Worm (Caenorhabditis elegans) whole organism, L4 larva: ENCODE results near the gene C32D5.12.

ENCODE experiments used
- F10B5.3 ChIP-seq: sonication (generic microtip); optimal IDR thresholded peaks from 2 replicates; lab custom pipeline; 2016; ENCODE audit warnings: mild to moderate bottlenecking, missing genetic modification characterization, missing compliant biosample characterization
- ZK337.2 ChIP-seq: fragments of 200-800 bp; sonication (Bioruptor generic); IDR thresholded peaks from 2 replicates; pipeline ENCODE4 v1.3.6; 2022; ENCODE audit warnings: missing genetic modification reagents, missing genetic modification characterization, missing compliant biosample characterization
- ZK546.5 ChIP-seq, 2 experiments: sonication (generic microtip); optimal IDR thresholded peaks; 2 replicates each; lab custom pipeline; 2017; ENCODE audit warnings: missing biosample characterization in 2 of 2, missing genetic modification characterization in 2 of 2
- aha-1 ChIP-seq: fragments of 150-350 bp; peaks from one replicate; lab custom pipeline; 2014; ENCODE audit warnings: missing biosample characterization, missing genetic modification characterization
- ama-1 ChIP-seq: fragments of 150-350 bp; optimal IDR thresholded peaks from 2 replicates; lab custom pipeline; 2014; ENCODE audit warnings: inconsistent platforms, mixed read lengths
- ceh-20 ChIP-seq: fragments of 200-800 bp; sonication (Bioruptor generic); IDR thresholded peaks from 2 replicates; pipeline ENCODE4 v1.3.6; 2022; ENCODE audit warnings: missing genetic modification reagents, missing genetic modification characterization, missing compliant biosample characterization
- ceh-32 ChIP-seq: sonication (generic microtip); optimal IDR thresholded peaks from 2 replicates; lab custom pipeline; 2016; ENCODE audit warnings: mild to moderate bottlenecking, missing genetic modification characterization, missing compliant biosample characterization; ENCODE audit not compliant: poor library complexity
- ceh-62 ChIP-seq: sonication (generic microtip); optimal IDR thresholded peaks from 2 replicates; lab custom pipeline; 2017; ENCODE audit warnings: missing biosample characterization, missing genetic modification characterization
- ces-1 ChIP-seq: fragments of 150-350 bp; sonication (generic microtip); optimal IDR thresholded peaks from 4 replicates; lab custom pipeline; 2014; ENCODE audit warnings: missing biosample characterization, missing genetic modification reagents, missing genetic modification characterization
- daf-16 ChIP-seq, 3 experiments: sonication (generic microtip); optimal IDR thresholded peaks; 2 replicates each; lab custom pipeline; 2016 to 2017; ENCODE audit warnings: missing genetic modification characterization in 3 of 3, missing genetic modification reagents in 3 of 3, mild to moderate bottlenecking in 2 of 3, missing compliant biosample characterization in 2 of 3, missing biosample characterization in 1 of 3, moderate library complexity in 1 of 3
- daf-19 ChIP-seq: fragments of 200-800 bp; sonication (Bioruptor generic); conservative IDR thresholded peaks from 2 replicates; pipeline ENCODE4 v1.3.6; 2022; ENCODE audit warnings: missing genetic modification characterization, missing compliant biosample characterization
- daf-8 ChIP-seq: fragments of 200-800 bp; sonication (Bioruptor generic); IDR thresholded peaks from 2 replicates; pipeline ENCODE4 v1.3.6; 2022; ENCODE audit warnings: missing genetic modification characterization, missing compliant biosample characterization
- dmd-9 ChIP-seq: fragments of 200-800 bp; sonication (Bioruptor generic); IDR thresholded peaks from 2 replicates; pipeline ENCODE4 v1.3.6; 2022; ENCODE audit warnings: missing genetic modification reagents, missing genetic modification characterization, missing compliant biosample characterization
- duxl-1 ChIP-seq: sonication (generic microtip); optimal IDR thresholded peaks from 2 replicates; lab custom pipeline; 2016; ENCODE audit warnings: mild to moderate bottlenecking, missing genetic modification characterization, moderate library complexity, missing compliant biosample characterization; ENCODE audit not compliant: poor library complexity
- hlh-11 ChIP-seq: fragments of 200-800 bp; sonication (Bioruptor generic); optimal IDR thresholded peaks from 2 replicates; lab custom pipeline; 2018; ENCODE audit warnings: mild to moderate bottlenecking, missing genetic modification characterization, missing compliant biosample characterization
- hlh-30 ChIP-seq: sonication (generic microtip); optimal IDR thresholded peaks from 2 replicates; lab custom pipeline; 2017; ENCODE audit warnings: antibody characterized with exemption, mild to moderate bottlenecking, missing genetic modification characterization, missing compliant biosample characterization; ENCODE audit not compliant: insufficient read depth
- lin-1 ChIP-seq: fragments of 200-800 bp; sonication (Bioruptor generic); IDR thresholded peaks from 2 replicates; pipeline ENCODE4 v1.3.6; 2022; ENCODE audit warnings: missing genetic modification reagents, missing genetic modification characterization, missing compliant biosample characterization
- lin-38 ChIP-seq: fragments of 200-800 bp; sonication (Bioruptor generic); IDR thresholded peaks from 2 replicates; pipeline ENCODE4 v1.3.6; 2022; ENCODE audit warnings: missing genetic modification reagents, missing genetic modification characterization, missing compliant biosample characterization
- lsy-2 ChIP-seq, 2 experiments: fragments of 150-350 bp in 1 of 2; sonication (generic microtip) in 1 of 2; optimal IDR thresholded peaks; 2 replicates each; lab custom pipeline; 2014 to 2017; ENCODE audit warnings: missing biosample characterization in 2 of 2, missing genetic modification characterization in 2 of 2
- nhr-102 ChIP-seq: sonication (generic microtip); optimal IDR thresholded peaks from 2 replicates; lab custom pipeline; 2016; ENCODE audit warnings: mild to moderate bottlenecking, missing genetic modification characterization, moderate library complexity, missing compliant biosample characterization
- nhr-11 ChIP-seq: fragments of 150-350 bp; optimal IDR thresholded peaks from 2 replicates; lab custom pipeline; 2014; ENCODE audit warnings: missing biosample characterization, missing genetic modification characterization
- nhr-25 ChIP-seq: sonication (generic microtip); optimal IDR thresholded peaks from 2 replicates; lab custom pipeline; 2017; ENCODE audit warnings: missing genetic modification characterization, mild to moderate bottlenecking, missing compliant biosample characterization, antibody characterized with exemption, moderate library complexity, borderline replicate concordance; ENCODE audit not compliant: insufficient read depth
- nhr-28 ChIP-seq: fragments of 150-350 bp; optimal IDR thresholded peaks from 2 replicates; lab custom pipeline; 2014; ENCODE audit warnings: missing biosample characterization, missing genetic modification characterization
- pqm-1 ChIP-seq: sonication (generic microtip); optimal IDR thresholded peaks from 2 replicates; lab custom pipeline; 2017; ENCODE audit warnings: missing biosample characterization, missing genetic modification characterization
- sdz-12 ChIP-seq: fragments of 200-800 bp; sonication (Bioruptor generic); optimal IDR thresholded peaks from 2 replicates; lab custom pipeline; 2018; ENCODE audit warnings: mild to moderate bottlenecking, missing genetic modification characterization, missing compliant biosample characterization
- skn-1 ChIP-seq: fragments of 150-350 bp; optimal IDR thresholded peaks from 2 replicates; lab custom pipeline; 2014; ENCODE audit warnings: missing biosample characterization, missing genetic modification characterization
- unc-39 ChIP-seq: sonication (generic microtip); optimal IDR thresholded peaks from 2 replicates; lab custom pipeline; 2017; ENCODE audit warnings: missing biosample characterization, missing genetic modification characterization
- unc-62 ChIP-seq, 3 experiments: fragments of 150-350 bp in 1 of 3; sonication (generic microtip); optimal IDR thresholded peaks in 2 of 3; peaks in 1 of 3; 1 replicate in 1 of 3; 2 replicates in 2 of 3; lab custom pipeline; 2014 to 2017; ENCODE audit warnings: missing biosample characterization in 3 of 3, missing genetic modification characterization in 3 of 3, missing genetic modification reagents in 3 of 3, missing genotype in 1 of 3
- zfp-3 ChIP-seq: fragments of 200-800 bp; sonication (Bioruptor generic); conservative IDR thresholded peaks from 2 replicates; pipeline ENCODE4 v1.3.6; 2022; ENCODE audit warnings: missing genetic modification reagents, missing genetic modification characterization, missing compliant biosample characterization

C32D5.12 gene

ce11 chrII:6345195-6346158 lies 13.3 kb downstream of the C32D5.12 start, which contains the start of gene C32D5.8 (continued):
- TF ChIP-seq daf-16 (GFP tag; optimal IDR thresholded peaks at IDR 0.05; lab: Kevin White, UChicago) (no peak), daf-16 (tag; optimal IDR thresholded peaks at IDR 0.05; lab: Kevin White, UChicago) (peak; percentile 56), lin-38 (GFP tag; lab: Robert Waterston, UW) (no peak), lin-1 (GFP tag; lab: Robert Waterston, UW) (no peak), pqm-1 (tag; lab: Kevin White, UChicago) (peak; percentile 18), ceh-62 (tag; lab: Kevin White, UChicago) (no peak), ama-1 (lab: Kevin White, UChicago) (peak; percentile 48), sdz-12 (no peak), nhr-25 (tag; lab: Kevin White, UChicago) (no peak), duxl-1 (tag; lab: Kevin White, UChicago) (no peak), ces-1 (no peak), unc-39 (tag; lab: Kevin White, UChicago) (no peak), nhr-28 (peak; percentile 11)

- TF ChIP-seq ceh-32 (tag; lab: Kevin White, UChicago) (no peak), daf-16 (GFP tag; optimal IDR thresholded peaks at IDR 0.05; lab: Kevin White, UChicago) (no peak), daf-16 (tag; optimal IDR thresholded peaks at IDR 0.05; lab: Kevin White, UChicago) (peak; percentile 98), daf-8 (GFP tag; lab: Robert Waterston, UW) (no peak)
- TF ChIP-seq, all 104 proteins: peak for 1
These were observed 14.3 kb downstream of the C32D5.12 start for ce11 chrII:6344513-6344912.

ce11 chrII:6343893-6344292 lies 14.9 kb downstream of the C32D5.12 start, which contains the start of gene txt-18:
txt-18 (plus strand) TSS chrII:6344072.
- TF ChIP-seq aha-1 (tag; lab: Kevin White, UChicago) (peak; percentile 96), lsy-2 (tag; optimal IDR thresholded peaks at IDR 0.05; lab: Kevin White, UChicago) (peak in 1 of 2 experiments; percentile 35), nhr-102 (tag; lab: Kevin White, UChicago) (no peak), nhr-11 (tag; lab: Kevin White, UChicago) (peak; percentile 18), ZK337.2 (GFP tag; lab: Robert Waterston, UW) (no peak), nhr-28 (peak; percentile 32), unc-62 (GFP tag; optimal IDR thresholded peaks at IDR 0.05 in 1 of 2; lab: Kevin White, UChicago) (peak in 1 of 2 experiments; percentile 77), unc-62 (tag; optimal IDR thresholded peaks at IDR 0.05; lab: Kevin White, UChicago) (no peak), hlh-11 (peak; percentile 5)
- TF ChIP-seq, all 104 proteins: peak for 6

ce11 chrII:6342455-6342854 lies 16.4 kb downstream of the C32D5.12 start:
- TF ChIP-seq aha-1 (tag; lab: Kevin White, UChicago) (peak; percentile 75), F10B5.3 (tag; lab: Kevin White, UChicago) (no peak), ZK546.5 (tag; optimal IDR thresholded peaks at IDR 0.05; lab: Kevin White, UChicago) (no peak), unc-62 (GFP tag; optimal IDR thresholded peaks at IDR 0.05 in 1 of 2; lab: Kevin White, UChicago) (peak in 1 of 2 experiments; percentile 23), unc-62 (tag; optimal IDR thresholded peaks at IDR 0.05; lab: Kevin White, UChicago) (no peak), zfp-3 (GFP tag; lab: Robert Waterston, UW) (no peak), lin-1 (GFP tag; lab: Robert Waterston, UW) (no peak), daf-19 (GFP tag; lab: Robert Waterston, UW) (no peak), dmd-9 (no peak)

ce11 chrII:6341076-6341475 lies 17.7 kb downstream of the C32D5.12 start:
- TF ChIP-seq hlh-30 (tag; lab: Kevin White, UChicago), result peak; percentile 63
- TF ChIP-seq hlh-11, result peak; percentile 19
- peak; percentile 96 for TF ChIP-seq aha-1 (tag; lab: Kevin White, UChicago)
- no peak for TF ChIP-seq ceh-20 (GFP tag; lab: Robert Waterston, UW)
- no peak for TF ChIP-seq skn-1 (tag; lab: Kevin White, UChicago)
